Worm (Caenorhabditis elegans) whole organism, L2 larva: Measurements from ENCODE around the gene asp-16.

ENCODE experiments used
- lsy-2 ChIP-seq, 2 experiments: fragments of 150-350 bp in 1 of 2; sonication (generic microtip) in 1 of 2; optimal IDR thresholded peaks; 2 replicates each; lab custom pipeline; 2014 to 2017; ENCODE audit warnings: missing biosample characterization in 2 of 2, missing genetic modification characterization in 2 of 2
- snpc-4 ChIP-seq: fragments of 150-350 bp; optimal IDR thresholded peaks from 2 replicates; lab custom pipeline; 2014; ENCODE audit warnings: missing biosample characterization, missing genetic modification characterization

Gene asp-16

ce11 chrV:18990238-18990901, 52.0 kb downstream of the asp-16 start, which contains the start of the genes reps-1 and Y39B6A.37 (continued):
- peak; percentile 82 for TF ChIP-seq lsy-2 (tag; optimal IDR thresholded peaks at IDR 0.05; lab: Kevin White, UChicago)
- peak; percentile 33 for TF ChIP-seq snpc-4 (tag; lab: Kevin White, UChicago)
